Comparison of ENCODE assay signal across 1 fruit fly cellular context in the genomic region with DNA sequence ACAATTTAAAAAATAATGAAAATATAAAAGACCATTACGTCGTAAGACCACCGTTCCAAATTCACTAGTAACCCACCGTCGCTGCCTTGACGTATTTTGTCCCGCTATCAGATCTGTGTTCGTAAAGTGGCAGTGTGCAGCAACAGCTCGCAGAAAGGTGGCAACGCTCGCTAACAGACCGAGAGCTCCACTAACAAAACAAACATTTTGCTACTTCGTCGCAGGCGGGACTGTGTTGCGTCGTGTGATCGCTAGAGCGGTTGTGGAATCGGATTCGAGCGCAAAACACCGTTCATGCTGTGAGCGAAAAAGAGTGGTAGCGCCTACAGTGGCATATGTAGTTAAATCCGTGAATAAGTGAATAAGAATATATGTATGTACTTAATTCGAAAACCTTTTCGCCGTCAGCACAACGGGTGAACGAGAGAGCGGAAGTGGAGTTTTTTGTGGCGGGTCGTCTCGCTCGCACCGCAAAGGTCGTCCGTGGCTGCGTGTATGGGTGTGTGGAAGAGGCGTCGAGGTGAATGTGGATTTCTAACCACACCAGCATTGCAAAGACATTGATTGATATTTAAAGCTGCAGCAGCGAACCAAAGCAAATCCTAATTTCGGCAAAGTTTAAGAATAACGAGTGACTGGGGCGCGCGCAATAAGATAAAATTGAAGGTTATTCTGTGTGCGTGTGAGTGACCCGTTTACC.
TF ChIP-seq lines count a peak whose summit lies in the region.

Gene Hr39 (plus strand): TSS at position 203 of the 700 bp plus-strand sequence.

TF ChIP-seq in whole organism, embryonic, 481 proteins besides CTCF, POLR2A, EP300 and RAD21 (continued from another document and continues in another):
- TF ChIP-seq D (optimal IDR thresholded peaks at IDR 0.05; lab: Kevin White, UChicago) (no peak), D (GFP tag; optimal IDR thresholded peaks at IDR 0.05; lab: Kevin White, UChicago) (no peak), CG8290 (GFP tag; optimal IDR thresholded peaks at IDR 0.05; lab: Kevin White, UChicago) (peak; percentile 50), CG8290 (tag; optimal IDR thresholded peaks at IDR 0.05; lab: Kevin White, UChicago) (peak in 1 of 2 experiments; percentile 79), NfI (GFP tag; optimal IDR thresholded peaks at IDR 0.05; lab: Kevin White, UChicago) (peak; percentile 32), gsb (GFP tag; IDR thresholded peaks at IDR 0.05; lab: Robert Waterston, UW) (no peak), CG16863 (GFP tag; optimal IDR thresholded peaks at IDR 0.05; lab: Kevin White, UChicago) (no peak), Drgx (GFP tag; IDR thresholded peaks at IDR 0.05; lab: Robert Waterston, UW) (no peak), CG10321 (GFP tag; IDR thresholded peaks at IDR 0.05; lab: Robert Waterston, UW) (no peak), pum (GFP tag; optimal IDR thresholded peaks at IDR 0.05; lab: Kevin White, UChicago) (peak; percentile 2), CG12769 (tag; optimal IDR thresholded peaks at IDR 0.05; lab: Kevin White, UChicago) (peak; percentile 45), Atf6 (GFP tag; IDR thresholded peaks at IDR 0.05; lab: Robert Waterston, UW) (no peak), CG31365 (tag; optimal IDR thresholded peaks at IDR 0.05; lab: Kevin White, UChicago) (no peak), Doc2 (GFP tag; IDR thresholded peaks at IDR 0.05; lab: Robert Waterston, UW) (no peak), CG2129 (GFP tag; IDR thresholded peaks at IDR 0.05; lab: Robert Waterston, UW; ENCODE audit: partially characterized antibody) (no peak), lilli (GFP tag; optimal IDR thresholded peaks at IDR 0.05; lab: Kevin White, UChicago) (peak; percentile 14), CG1602 (GFP tag; optimal IDR thresholded peaks at IDR 0.05; lab: Kevin White, UChicago) (no peak), wek (GFP tag; optimal IDR thresholded peaks at IDR 0.05; lab: Kevin White, UChicago) (peak; percentile 15), CG3995 (GFP tag; optimal IDR thresholded peaks at IDR 0.05; lab: Kevin White, UChicago) (no peak), Sox100B (GFP tag; optimal IDR thresholded peaks at IDR 0.05; lab: Kevin White, UChicago) (peak; percentile 3), CG8924 (tag; optimal IDR thresholded peaks at IDR 0.05; lab: Kevin White, UChicago) (peak; percentile 58), CG12391 (tag; optimal IDR thresholded peaks at IDR 0.05; lab: Kevin White, UChicago) (peak; percentile 1), schlank (tag; optimal IDR thresholded peaks at IDR 0.05; lab: Kevin White, UChicago) (no peak), CG33213 (GFP tag; optimal IDR thresholded peaks at IDR 0.05; lab: Kevin White, UChicago) (peak; percentile 30), CG4424 (GFP tag; optimal IDR thresholded peaks at IDR 0.05; lab: Kevin White, UChicago) (no peak), CG18619 (GFP tag; optimal IDR thresholded peaks at IDR 0.05; lab: Kevin White, UChicago) (peak; percentile 48), BEAF-32 (GFP tag; optimal IDR thresholded peaks at IDR 0.05; lab: Kevin White, UChicago) (peak; percentile 75), HHEX (GFP tag; optimal IDR thresholded peaks at IDR 0.05; lab: Kevin White, UChicago) (no peak), toy (GFP tag; IDR thresholded peaks at IDR 0.05; lab: Robert Waterston, UW) (no peak), Dbx (GFP tag; IDR thresholded peaks at IDR 0.05; lab: Robert Waterston, UW) (no peak), odd (GFP tag; optimal IDR thresholded peaks at IDR 0.05; lab: Kevin White, UChicago) (peak; percentile 32), CG12219 (GFP tag; optimal IDR thresholded peaks at IDR 0.05; lab: Kevin White, UChicago) (no peak), CG9932 (GFP tag; IDR thresholded peaks at IDR 0.05; lab: Robert Waterston, UW) (no peak), CG18262 (tag; optimal IDR thresholded peaks at IDR 0.05; lab: Kevin White, UChicago) (no peak), zen2 (GFP tag; IDR thresholded peaks at IDR 0.05; lab: Robert Waterston, UW; ENCODE audit: partially characterized antibody) (no peak), CG12942 (GFP tag; optimal IDR thresholded peaks at IDR 0.05; lab: Kevin White, UChicago) (peak; percentile 12), CG17802 (tag; optimal IDR thresholded peaks at IDR 0.05; lab: Kevin White, UChicago) (peak; percentile 69), scrt (GFP tag; optimal IDR thresholded peaks at IDR 0.05; lab: Kevin White, UChicago) (peak; percentile 54), MESR4 (GFP tag; optimal IDR thresholded peaks at IDR 0.05; lab: Kevin White, UChicago) (peak; percentile 78), slou (GFP tag; optimal IDR thresholded peaks at IDR 0.05; lab: Kevin White, UChicago) (no peak), dpn (GFP tag; optimal IDR thresholded peaks at IDR 0.05; lab: Kevin White, UChicago) (peak; percentile 15 to 28), dm (GFP tag; optimal IDR thresholded peaks at IDR 0.05; lab: Kevin White, UChicago) (peak; percentile 59), gcm (GFP tag; optimal IDR thresholded peaks at IDR 0.05; lab: Kevin White, UChicago) (peak; percentile 44), CG7839 (tag; optimal IDR thresholded peaks at IDR 0.05; lab: Kevin White, UChicago) (peak; percentile 14), ranshi (GFP tag; IDR thresholded peaks at IDR 0.05; lab: Robert Waterston, UW) (no peak), CG5245 (GFP tag; optimal IDR thresholded peaks at IDR 0.05; lab: Kevin White, UChicago) (peak; percentile 9), pros (GFP tag; optimal IDR thresholded peaks at IDR 0.05; lab: Kevin White, UChicago) (no peak), CG10959 (GFP tag; IDR thresholded peaks at IDR 0.05; lab: Robert Waterston, UW) (no peak), Bdp1 (GFP tag; optimal IDR thresholded peaks at IDR 0.05; lab: Kevin White, UChicago) (peak; percentile 54), Optix (GFP tag; IDR thresholded peaks at IDR 0.05; lab: Robert Waterston, UW) (no peak), Dip2 (GFP tag; IDR thresholded peaks at IDR 0.05; lab: Robert Waterston, UW) (no peak), Bteb2 (GFP tag; optimal IDR thresholded peaks at IDR 0.05; lab: Kevin White, UChicago) (peak; percentile 13), eve (GFP tag; optimal IDR thresholded peaks at IDR 0.05; lab: Kevin White, UChicago) (no peak), yki (optimal IDR thresholded peaks at IDR 0.05; lab: Kevin White, UChicago) (no peak), CG3065 (GFP tag; optimal IDR thresholded peaks at IDR 0.05; lab: Kevin White, UChicago) (no peak), sd (tag; optimal IDR thresholded peaks at IDR 0.05; lab: Kevin White, UChicago) (no peak), ind (GFP tag; optimal IDR thresholded peaks at IDR 0.05; lab: Kevin White, UChicago) (no peak), CG7372 (GFP tag; IDR thresholded peaks at IDR 0.05; lab: Robert Waterston, UW) (no peak), chm (GFP tag; IDR thresholded peaks at IDR 0.05; lab: Robert Waterston, UW) (no peak), CG17912 (GFP tag; optimal IDR thresholded peaks at IDR 0.05; lab: Kevin White, UChicago) (no peak), ci (GFP tag; IDR thresholded peaks at IDR 0.05; lab: Robert Waterston, UW) (no peak), GATAe (GFP tag; conservative IDR thresholded peaks at IDR 0.05; lab: Robert Waterston, UW) (no peak), unpg (GFP tag; optimal IDR thresholded peaks at IDR 0.05; lab: Kevin White, UChicago) (no peak), chinmo (GFP tag; IDR thresholded peaks at IDR 0.05; lab: Robert Waterston, UW; ENCODE audit: partially characterized antibody) (no peak), bab2 (GFP tag; optimal IDR thresholded peaks at IDR 0.05; lab: Kevin White, UChicago) (no peak), Usf (GFP tag; optimal IDR thresholded peaks at IDR 0.05; lab: Kevin White, UChicago) (no peak), Adf1 (GFP tag; IDR thresholded peaks at IDR 0.05; lab: Robert Waterston, UW) (no peak), aop (GFP tag; IDR thresholded peaks at IDR 0.05; lab: Robert Waterston, UW) (no peak), tgo (GFP tag; IDR thresholded peaks at IDR 0.05; lab: Robert Waterston, UW) (no peak), CG2116 (GFP tag; optimal IDR thresholded peaks at IDR 0.05; lab: Kevin White, UChicago) (peak; percentile 73), Dll (GFP tag; IDR thresholded peaks at IDR 0.05; lab: Robert Waterston, UW; ENCODE audit: partially characterized antibody) (no peak), ems (GFP tag; optimal IDR thresholded peaks at IDR 0.05; lab: Kevin White, UChicago) (no peak), inv (GFP tag; IDR thresholded peaks at IDR 0.05; lab: Robert Waterston, UW; ENCODE audit: partially characterized antibody) (no peak), CG7928 (GFP tag; optimal IDR thresholded peaks at IDR 0.05; lab: Kevin White, UChicago) (no peak), sug (tag; optimal IDR thresholded peaks at IDR 0.05; lab: Kevin White, UChicago) (peak; percentile 5), CG10431 (GFP tag; optimal IDR thresholded peaks at IDR 0.05; lab: Kevin White, UChicago) (no peak), CG31224 (GFP tag; IDR thresholded peaks at IDR 0.05; lab: Robert Waterston, UW) (no peak), CG6689 (GFP tag; IDR thresholded peaks at IDR 0.05; lab: Robert Waterston, UW) (no peak), CG6791 (GFP tag; IDR thresholded peaks at IDR 0.05; lab: Robert Waterston, UW; ENCODE audit: partially characterized antibody) (no peak), Mrtf (GFP tag; IDR thresholded peaks at IDR 0.05; lab: Robert Waterston, UW) (no peak), YL-1 (GFP tag; optimal IDR thresholded peaks at IDR 0.05; lab: Kevin White, UChicago) (peak; percentile 23), pan (optimal IDR thresholded peaks at IDR 0.05; lab: Kevin White, UChicago) (no peak), pan (GFP tag; optimal IDR thresholded peaks at IDR 0.05 in 1 of 2, IDR thresholded peaks at IDR 0.05 in 1 of 2) (no peak), luna (GFP tag; optimal IDR thresholded peaks at IDR 0.05; lab: Kevin White, UChicago) (peak; percentile 30), exex (tag; optimal IDR thresholded peaks at IDR 0.05; lab: Kevin White, UChicago) (no peak), crol (GFP tag; IDR thresholded peaks at IDR 0.05; lab: Robert Waterston, UW) (no peak), CG9817 (tag; optimal IDR thresholded peaks at IDR 0.05; lab: Kevin White, UChicago) (no peak), Hand (GFP tag; optimal IDR thresholded peaks at IDR 0.05; lab: Kevin White, UChicago) (no peak), CG7271 (tag; optimal IDR thresholded peaks at IDR 0.05; lab: Kevin White, UChicago) (no peak), CG4707 (GFP tag; optimal IDR thresholded peaks at IDR 0.05; lab: Kevin White, UChicago) (no peak), zfh1 (GFP tag; IDR thresholded peaks at IDR 0.05; lab: Robert Waterston, UW) (no peak), Hmx (GFP tag; optimal IDR thresholded peaks at IDR 0.05; lab: Kevin White, UChicago) (no peak), Antp (GFP tag; optimal IDR thresholded peaks at IDR 0.05; lab: Kevin White, UChicago) (peak; percentile 13), CG7556 (GFP tag; optimal IDR thresholded peaks at IDR 0.05; lab: Kevin White, UChicago) (peak; percentile 18), dmrt11E (tag; optimal IDR thresholded peaks at IDR 0.05; lab: Kevin White, UChicago) (no peak), CG2678 (tag; optimal IDR thresholded peaks at IDR 0.05; lab: Kevin White, UChicago) (peak; percentile 20), Oli (tag; optimal IDR thresholded peaks at IDR 0.05; lab: Kevin White, UChicago) (no peak), org-1 (GFP tag; optimal IDR thresholded peaks at IDR 0.05; lab: Kevin White, UChicago) (no peak), Lpt (GFP tag; optimal IDR thresholded peaks at IDR 0.05; lab: Kevin White, UChicago) (no peak), CG9797 (GFP tag; optimal IDR thresholded peaks at IDR 0.05; lab: Kevin White, UChicago) (peak; percentile 75), Vsx1 (GFP tag; optimal IDR thresholded peaks at IDR 0.05; lab: Kevin White, UChicago) (no peak), ken (GFP tag; IDR thresholded peaks at IDR 0.05; lab: Robert Waterston, UW) (no peak), gem (tag; optimal IDR thresholded peaks at IDR 0.05; lab: Kevin White, UChicago) (peak; percentile 1), nom (GFP tag; optimal IDR thresholded peaks at IDR 0.05; lab: Kevin White, UChicago) (no peak), Awh (GFP tag; IDR thresholded peaks at IDR 0.05; lab: Robert Waterston, UW) (no peak), CG11398 (GFP tag; optimal IDR thresholded peaks at IDR 0.05; lab: Kevin White, UChicago) (no peak), HLHmδ (GFP tag; optimal IDR thresholded peaks at IDR 0.05; lab: Kevin White, UChicago) (no peak), mam (GFP tag; optimal IDR thresholded peaks at IDR 0.05; lab: Kevin White, UChicago) (no peak), Lhr (GFP tag; optimal IDR thresholded peaks at IDR 0.05; lab: Kevin White, UChicago) (peak; percentile 87), H2.0 (GFP tag; IDR thresholded peaks at IDR 0.05; lab: Robert Waterston, UW) (no peak), CG4282 (GFP tag; optimal IDR thresholded peaks at IDR 0.05; lab: Kevin White, UChicago) (no peak), wdn (GFP tag; IDR thresholded peaks at IDR 0.05; lab: Robert Waterston, UW) (no peak), az2 (GFP tag; optimal IDR thresholded peaks at IDR 0.05; lab: Kevin White, UChicago) (no peak), ewg (GFP tag; optimal IDR thresholded peaks at IDR 0.05; lab: Kevin White, UChicago) (peak; percentile 34), CG17568 (GFP tag; optimal IDR thresholded peaks at IDR 0.05; lab: Kevin White, UChicago) (peak; percentile 42), sc (optimal IDR thresholded peaks at IDR 0.05; lab: Kevin White, UChicago) (no peak), sc (GFP tag; optimal IDR thresholded peaks at IDR 0.05; lab: Kevin White, UChicago) (no peak), klu (GFP tag; IDR thresholded peaks at IDR 0.05; lab: Robert Waterston, UW) (no peak), kni (GFP tag; optimal IDR thresholded peaks at IDR 0.05; lab: Kevin White, UChicago) (peak; percentile 84), Scr (GFP tag; IDR thresholded peaks at IDR 0.05; lab: Robert Waterston, UW; ENCODE audit: partially characterized antibody) (no peak), bowl (GFP tag; IDR thresholded peaks at IDR 0.05; lab: Robert Waterston, UW) (no peak), ERR (GFP tag; optimal IDR thresholded peaks at IDR 0.05; lab: Kevin White, UChicago) (peak; percentile 23), Sox102F (GFP tag; optimal IDR thresholded peaks at IDR 0.05; lab: Kevin White, UChicago) (no peak), Ets65A (GFP tag; lab: Kevin White, UChicago) (peak; percentile 94), CG16815 (GFP tag; optimal IDR thresholded peaks at IDR 0.05; lab: Kevin White, UChicago) (no peak), B-H2 (GFP tag; optimal IDR thresholded peaks at IDR 0.05; lab: Kevin White, UChicago) (no peak), h (optimal IDR thresholded peaks at IDR 0.05; lab: Kevin White, UChicago) (no peak), cwo (GFP tag; optimal IDR thresholded peaks at IDR 0.05; lab: Kevin White, UChicago) (peak; percentile 40), HmgZ (tag; optimal IDR thresholded peaks at IDR 0.05; lab: Kevin White, UChicago) (peak; percentile 77), gsb-n (tag; optimal IDR thresholded peaks at IDR 0.05; lab: Kevin White, UChicago) (no peak)
